Fruit fly (Drosophila melanogaster): Measurements from ENCODE around the gene ru.

Gene ru

DNA sequence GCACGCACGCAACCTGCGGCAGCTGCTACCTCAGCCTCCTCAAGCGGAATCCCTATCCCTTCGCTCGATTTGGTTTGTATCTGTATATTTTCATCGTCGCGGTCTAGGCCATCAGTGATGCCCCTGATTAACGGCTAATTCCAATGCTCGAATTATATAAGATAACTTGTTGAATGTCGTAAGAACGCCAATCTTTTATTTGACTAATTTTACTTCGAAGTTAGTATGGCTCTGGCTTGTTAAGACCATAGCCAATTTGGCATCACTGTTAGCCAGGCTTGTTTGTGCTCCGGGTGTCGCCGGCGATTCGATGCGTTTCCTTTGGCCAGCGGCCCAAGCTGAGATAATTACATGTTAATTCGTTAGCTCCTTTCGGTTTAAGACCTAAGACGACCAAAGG is 43.6 kb downstream of the ru start (continued):
- TF ChIP-seq CG4282 (GFP tag; optimal IDR thresholded peaks at IDR 0.05) (no peak), sug (tag; optimal IDR thresholded peaks at IDR 0.05) (no peak), CG13123 (GFP tag; optimal IDR thresholded peaks at IDR 0.05) (no peak), ci (GFP tag; IDR thresholded peaks at IDR 0.05) (peak; percentile 84), Bdp1 (GFP tag; optimal IDR thresholded peaks at IDR 0.05) (peak; percentile 36), Spps (tag; optimal IDR thresholded peaks at IDR 0.05) (no peak), CG30431 (GFP tag; optimal IDR thresholded peaks at IDR 0.05) (peak; percentile 45), Side (GFP tag; optimal IDR thresholded peaks at IDR 0.05) (peak; percentile 21), cg (GFP tag; optimal IDR thresholded peaks at IDR 0.05) (no peak), stc (GFP tag; IDR thresholded peaks at IDR 0.05) (peak; percentile 46; the same call in 1 of the 2 replicates), jumu (GFP tag; optimal IDR thresholded peaks at IDR 0.05) (peak; percentile 48), Ada2b (GFP tag; IDR thresholded peaks at IDR 0.05) (no peak), gcm (GFP tag; optimal IDR thresholded peaks at IDR 0.05) (peak; percentile 12), wor (GFP tag; IDR thresholded peaks at IDR 0.05) (no peak), pros (GFP tag; optimal IDR thresholded peaks at IDR 0.05) (no peak), CG18599 (GFP tag; optimal IDR thresholded peaks at IDR 0.05) (no peak), Fer3 (tag; optimal IDR thresholded peaks at IDR 0.05) (no peak), Dref (GFP tag; IDR thresholded peaks at IDR 0.05) (no peak), disco-r (GFP tag; optimal IDR thresholded peaks at IDR 0.05) (no peak), Bteb2 (GFP tag; optimal IDR thresholded peaks at IDR 0.05) (no peak), emc (GFP tag; optimal IDR thresholded peaks at IDR 0.05) (no peak), tgo (GFP tag; IDR thresholded peaks at IDR 0.05) (peak; percentile 43; the same call in 1 of the 3 replicates), ATbp (GFP tag; optimal IDR thresholded peaks at IDR 0.05) (no peak), CG11560 (tag; IDR thresholded peaks at IDR 0.05) (no peak), gcm2 (GFP tag; optimal IDR thresholded peaks at IDR 0.05) (no peak), ash1 (GFP tag; optimal IDR thresholded peaks at IDR 0.05) (no peak), Ets65A (GFP tag) (peak; percentile 88), CG33213 (GFP tag; optimal IDR thresholded peaks at IDR 0.05) (no peak), CG32772 (GFP tag; IDR thresholded peaks at IDR 0.05) (0 out of 2 replicates have a peak, but pooled peaks have one; percentile 43), CG3281 (GFP tag; optimal IDR thresholded peaks at IDR 0.05) (no peak), hkb (optimal IDR thresholded peaks at IDR 0.05) (no peak), hkb (GFP tag; IDR thresholded peaks at IDR 0.05) (no peak), Opbp (GFP tag; IDR thresholded peaks at IDR 0.05; ENCODE audit: partially characterized antibody) (no peak), peb (GFP tag; IDR thresholded peaks at IDR 0.05) (peak; percentile 70), sc (optimal IDR thresholded peaks at IDR 0.05) (no peak), sc (GFP tag; optimal IDR thresholded peaks at IDR 0.05) (no peak), CG4707 (GFP tag; optimal IDR thresholded peaks at IDR 0.05) (peak; percentile 4), tio (GFP tag; optimal IDR thresholded peaks at IDR 0.05) (peak; percentile 36), CG16779 (GFP tag; IDR thresholded peaks at IDR 0.05) (no peak), CG13894 (tag; optimal IDR thresholded peaks at IDR 0.05) (no peak), CG34376 (GFP tag; optimal IDR thresholded peaks at IDR 0.05) (no peak), esg (GFP tag; conservative IDR thresholded peaks at IDR 0.05) (no peak), CG17361 (GFP tag; IDR thresholded peaks at IDR 0.05) (peak; percentile 56; the same call in 2 of the 3 replicates), dmrt99B (tag; optimal IDR thresholded peaks at IDR 0.05) (peak; percentile 27), Bgb (GFP tag; IDR thresholded peaks at IDR 0.05; ENCODE audit: partially characterized antibody) (no peak), ab (GFP tag; optimal IDR thresholded peaks at IDR 0.05) (no peak), Abd-B (GFP tag; optimal IDR thresholded peaks at IDR 0.05) (peak; percentile 9), CG9437 (GFP tag; optimal IDR thresholded peaks at IDR 0.05) (no peak), CG7928 (GFP tag; optimal IDR thresholded peaks at IDR 0.05) (no peak), cas (GFP tag; IDR thresholded peaks at IDR 0.05) (no peak), Nf-YA (GFP tag; IDR thresholded peaks at IDR 0.05) (no peak), Nf-YC (tag; optimal IDR thresholded peaks at IDR 0.05) (no peak), MBD-R2 (GFP tag; IDR thresholded peaks at IDR 0.05) (no peak)

Measured in whole organism, embryonic.